Worm (Caenorhabditis elegans): ENCODE data around the gene nspe-8.

- TF ChIP-seq F37B4.10 (GFP tag; IDR thresholded peaks at IDR 0.05) (no peak), rec-8 (tag; optimal IDR thresholded peaks at IDR 0.05) (no peak), mel-28 (tag; optimal IDR thresholded peaks at IDR 0.05; ENCODE audit: borderline replicate concordance) (no peak)
Observed at ce11 chrII:12636602-12637001, 14.8 kb upstream of the nspe-8 start, which contains the start of gene nhr-234.

All from whole organism, young adult.